Worm (Caenorhabditis elegans) whole organism, midembryonic: Measurements from ENCODE around the gene apt-9.

Experiments used
- T22C8.4 ChIP-seq: fragments of 200-800 bp; sonication (Bioruptor generic); IDR thresholded peaks from 2 replicates; pipeline ENCODE4 v1.3.6; 2022; ENCODE audit warnings: missing genetic modification characterization, missing compliant biosample characterization
- flt-1 ChIP-seq: fragments of 200-800 bp; sonication (Bioruptor generic); IDR thresholded peaks from 2 replicates; pipeline ENCODE4 v1.3.6; 2022; ENCODE audit warnings: missing genetic modification characterization, missing compliant biosample characterization
- med-1 ChIP-seq: sonication (generic microtip); optimal IDR thresholded peaks from 2 replicates; lab custom pipeline; 2017; ENCODE audit warnings: missing genetic modification characterization, mild to moderate bottlenecking, missing compliant biosample characterization, antibody characterized with exemption, missing genetic modification reagents; ENCODE audit not compliant: insufficient read depth
- tab-1 ChIP-seq: fragments of 200-800 bp; sonication (Bioruptor generic); IDR thresholded peaks from 2 replicates; pipeline ENCODE4 v1.3.6; 2022; ENCODE audit warnings: missing genetic modification characterization, missing compliant biosample characterization

- no peak for TF ChIP-seq tab-1 (GFP tag; lab: Robert Waterston, UW)
- no peak for TF ChIP-seq med-1 (GFP tag; lab: Kevin White, UChicago)
- TF ChIP-seq flt-1 (GFP tag; lab: Robert Waterston, UW), result no peak
- no peak for TF ChIP-seq T22C8.4 (GFP tag; lab: Robert Waterston, UW)
These were observed 11.3 kb downstream of the apt-9 start, which contains the start of gene W04G3.13 for ce11 chrX:11079667-11080066.
